Fruit fly (Drosophila melanogaster): ENCODE results near the gene kek5.

The kek5 gene

dm6 chrX:19353442-19354204 lies 642 bp downstream of the kek5 start (continued):
- peak; percentile 65 for TF ChIP-seq crol (GFP tag; IDR thresholded peaks at IDR 0.05)
- peak in 1 of 2 experiments; percentile 59 for TF ChIP-seq tll (GFP tag; optimal IDR thresholded peaks at IDR 0.05)
- TF ChIP-seq fru (optimal IDR thresholded peaks at IDR 0.05) = no peak
- peak; percentile 97 for TF ChIP-seq Kr (GFP tag; optimal IDR thresholded peaks at IDR 0.05)
- TF ChIP-seq CG33557 (GFP tag; optimal IDR thresholded peaks at IDR 0.05) = peak; percentile 30
- peak; percentile 17 for TF ChIP-seq nom (GFP tag; optimal IDR thresholded peaks at IDR 0.05)
- peak; percentile 95 for TF ChIP-seq pros (GFP tag; optimal IDR thresholded peaks at IDR 0.05)
- TF ChIP-seq CG7745 (tag; optimal IDR thresholded peaks at IDR 0.05) = peak; percentile 15
- peak; percentile 81 for TF ChIP-seq sqz (GFP tag; optimal IDR thresholded peaks at IDR 0.05)
- no peak for TF ChIP-seq CG2712 (tag; optimal IDR thresholded peaks at IDR 0.05)
- TF ChIP-seq Neu2 (GFP tag; optimal IDR thresholded peaks at IDR 0.05; ENCODE audit: borderline replicate concordance) = no peak
- TF ChIP-seq CHES-1-like (GFP tag; optimal IDR thresholded peaks at IDR 0.05) = no peak
- TF ChIP-seq CG4360 (GFP tag; IDR thresholded peaks at IDR 0.05) = peak; percentile 86
- 0 out of 2 replicates have a peak, but pooled peaks have one; percentile 8 for TF ChIP-seq chm (GFP tag; IDR thresholded peaks at IDR 0.05)
- TF ChIP-seq shn (GFP tag; optimal IDR thresholded peaks at IDR 0.05) = no peak
- TF ChIP-seq cg (GFP tag; optimal IDR thresholded peaks at IDR 0.05) = peak; percentile 87
- peak; percentile 66 to 83 for TF ChIP-seq Trl (optimal IDR thresholded peaks at IDR 0.05)
- no peak for TF ChIP-seq Trl (GFP tag; optimal IDR thresholded peaks at IDR 0.05)
- peak; percentile 39 for TF ChIP-seq Jarid2 (GFP tag; optimal IDR thresholded peaks at IDR 0.05)
- TF ChIP-seq trh (GFP tag; optimal IDR thresholded peaks at IDR 0.05) = no peak

dm6 chrX:19354628-19355101 lies 1.7 kb downstream of the kek5 start:
- TF ChIP-seq sqz (GFP tag; optimal IDR thresholded peaks at IDR 0.05) (peak; percentile 42), bcd (GFP tag; optimal IDR thresholded peaks at IDR 0.05) (peak; percentile 45), CG12659 (GFP tag; optimal IDR thresholded peaks at IDR 0.05) (peak; percentile 35), Sox100B (GFP tag; optimal IDR thresholded peaks at IDR 0.05) (peak; percentile 52), CG4424 (GFP tag; optimal IDR thresholded peaks at IDR 0.05) (peak; percentile 25), Trl (optimal IDR thresholded peaks at IDR 0.05) (no peak), Trl (GFP tag; optimal IDR thresholded peaks at IDR 0.05) (peak; percentile 37), tgo (GFP tag; IDR thresholded peaks at IDR 0.05) (0 out of 3 replicates have a peak, but pooled peaks have one; percentile 23), CG11093 (GFP tag; IDR thresholded peaks at IDR 0.05) (no peak), CG14014 (GFP tag; IDR thresholded peaks at IDR 0.05) (peak; percentile 46; the same call in 1 of the 2 replicates), CG6654 (GFP tag; optimal IDR thresholded peaks at IDR 0.05) (peak; percentile 9), gcm (GFP tag; optimal IDR thresholded peaks at IDR 0.05) (peak; percentile 27), CG17328 (GFP tag; IDR thresholded peaks at IDR 0.05) (no peak), peb (GFP tag; IDR thresholded peaks at IDR 0.05) (no peak), chif (GFP tag; optimal IDR thresholded peaks at IDR 0.05) (peak; percentile 15 to 54), trem (tag; optimal IDR thresholded peaks at IDR 0.05) (peak; percentile 25), H2.0 (GFP tag; IDR thresholded peaks at IDR 0.05) (0 out of 2 replicates have a peak, but pooled peaks have one; percentile 21), sc (optimal IDR thresholded peaks at IDR 0.05) (no peak), sc (GFP tag; optimal IDR thresholded peaks at IDR 0.05) (no peak), croc (GFP tag; conservative IDR thresholded peaks at IDR 0.05) (peak; percentile 43; the same call in 2 of the 3 replicates), CG4404 (GFP tag; IDR thresholded peaks at IDR 0.05) (no peak), CG31441 (GFP tag; IDR thresholded peaks at IDR 0.05) (peak; percentile 48; the same call in 1 of the 2 replicates), CoRest (tag; optimal IDR thresholded peaks at IDR 0.05) (peak; percentile 64), CG12219 (GFP tag; optimal IDR thresholded peaks at IDR 0.05) (peak; percentile 48), Fer2 (tag; optimal IDR thresholded peaks at IDR 0.05) (no peak), lab (GFP tag; optimal IDR thresholded peaks at IDR 0.05) (peak; percentile 54), Hr78 (GFP tag; optimal IDR thresholded peaks at IDR 0.05) (peak in 1 of 2 experiments; percentile 9), Meics (GFP tag; optimal IDR thresholded peaks at IDR 0.05) (peak; percentile 53), Bteb2 (GFP tag; optimal IDR thresholded peaks at IDR 0.05) (peak; percentile 19), fu2 (GFP tag; optimal IDR thresholded peaks at IDR 0.05) (peak; percentile 3), mam (GFP tag; optimal IDR thresholded peaks at IDR 0.05) (peak; percentile 56)

Data from whole organism, embryonic.